Worm (Caenorhabditis elegans): Measurements from ENCODE around the gene aqp-11.

DNA sequence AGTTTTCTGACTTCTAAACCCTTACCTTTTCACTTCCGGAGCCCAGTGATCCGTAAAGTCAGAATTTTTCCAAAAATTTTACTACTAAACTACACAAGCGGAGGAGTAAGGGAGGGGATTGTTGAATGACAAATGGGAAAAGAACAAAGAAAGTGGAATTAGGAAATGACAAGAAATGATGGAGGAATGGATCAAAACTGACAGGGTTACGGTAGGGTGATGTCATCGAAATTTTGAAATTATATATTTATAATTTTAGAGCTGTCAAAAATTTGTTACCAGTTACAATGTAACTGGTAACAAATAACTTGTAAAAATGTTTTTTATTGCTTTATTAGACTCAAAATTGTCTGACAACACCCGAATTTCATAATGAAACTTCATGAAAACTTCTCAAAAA is 6.7 kb upstream of the aqp-11 start:
- TF ChIP-seq snpc-4 (tag; optimal IDR thresholded peaks at IDR 0.05) = no peak
- TF ChIP-seq pha-4 (GFP tag; IDR thresholded peaks at IDR 0.05) = no peak
- TF ChIP-seq pha-4 (tag; optimal IDR thresholded peaks at IDR 0.05) = no peak
- no peak for TF ChIP-seq nhr-77 (tag; optimal IDR thresholded peaks at IDR 0.05)
- TF ChIP-seq lin-39 (tag; optimal IDR thresholded peaks at IDR 0.05) = no peak
- TF ChIP-seq Y48G9A.11 (GFP tag; IDR thresholded peaks at IDR 0.05) = no peak
- TF ChIP-seq dve-1 (tag; optimal IDR thresholded peaks at IDR 0.05; ENCODE audit: insufficient read depth) = no peak
- TF ChIP-seq unc-130 (GFP tag; optimal IDR thresholded peaks at IDR 0.05) = no peak
- TF ChIP-seq aly-2 (tag; optimal IDR thresholded peaks at IDR 0.05) = no peak

All from whole organism, L4 larva.